Worm (Caenorhabditis elegans): ENCODE measurements around the gene C25E10.17.

Gene C25E10.17

DNA sequence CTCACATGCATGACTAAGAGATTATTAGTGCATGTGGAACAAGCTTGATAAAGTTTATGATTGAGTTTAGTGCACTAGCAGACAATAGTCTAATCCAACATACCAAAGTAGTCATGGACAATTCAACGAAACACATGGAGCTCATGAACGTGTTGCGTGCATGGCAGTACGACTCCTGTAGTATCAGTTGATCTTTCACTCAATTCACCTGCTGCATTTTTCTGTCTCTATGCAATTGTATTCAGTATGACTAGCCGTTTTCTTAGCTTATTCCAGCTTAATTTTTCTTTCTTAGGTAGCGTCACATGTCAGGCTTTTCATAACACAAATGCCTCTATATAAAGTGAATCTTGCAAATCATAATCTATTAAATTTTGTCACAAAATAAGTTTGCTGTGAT, 44.1 kb downstream of the C25E10.17 start, which contains the start of gene srx-1:
Gene srx-1, plus strand, starts transcription at position 382 of the 400 bp plus-strand sequence.
- TF ChIP-seq nhr-77 (tag; optimal IDR thresholded peaks at IDR 0.05): no peak
- no peak for TF ChIP-seq nhr-237 (tag; optimal IDR thresholded peaks at IDR 0.05)
- TF ChIP-seq aly-2 (tag; optimal IDR thresholded peaks at IDR 0.05): no peak
- TF ChIP-seq nhr-6 (tag; optimal IDR thresholded peaks at IDR 0.05): no peak
- TF ChIP-seq sem-4 (tag; optimal IDR thresholded peaks at IDR 0.05): no peak
- no peak for TF ChIP-seq ZK546.5 (tag; optimal IDR thresholded peaks at IDR 0.05)
- TF ChIP-seq nhr-25 (tag; optimal IDR thresholded peaks at IDR 0.05): no peak
- TF ChIP-seq lin-39 (tag; optimal IDR thresholded peaks at IDR 0.05): no peak
- no peak for TF ChIP-seq unc-55 (GFP tag; optimal IDR thresholded peaks at IDR 0.05)
- no peak for TF ChIP-seq zag-1 (tag; optimal IDR thresholded peaks at IDR 0.05)
- TF ChIP-seq dmd-4 (tag; optimal IDR thresholded peaks at IDR 0.05): no peak
- TF ChIP-seq Y55F3AM.14 (GFP tag; optimal IDR thresholded peaks at IDR 0.05): no peak
- TF ChIP-seq ceh-16 (tag; optimal IDR thresholded peaks at IDR 0.05): no peak
- no peak for TF ChIP-seq snpc-4 (tag; optimal IDR thresholded peaks at IDR 0.05)
- no peak for TF ChIP-seq crh-2 (tag; optimal IDR thresholded peaks at IDR 0.05)
- no peak for TF ChIP-seq egl-27 (tag; optimal IDR thresholded peaks at IDR 0.05)
- TF ChIP-seq skn-1 (tag; optimal IDR thresholded peaks at IDR 0.05): no peak

DNA sequence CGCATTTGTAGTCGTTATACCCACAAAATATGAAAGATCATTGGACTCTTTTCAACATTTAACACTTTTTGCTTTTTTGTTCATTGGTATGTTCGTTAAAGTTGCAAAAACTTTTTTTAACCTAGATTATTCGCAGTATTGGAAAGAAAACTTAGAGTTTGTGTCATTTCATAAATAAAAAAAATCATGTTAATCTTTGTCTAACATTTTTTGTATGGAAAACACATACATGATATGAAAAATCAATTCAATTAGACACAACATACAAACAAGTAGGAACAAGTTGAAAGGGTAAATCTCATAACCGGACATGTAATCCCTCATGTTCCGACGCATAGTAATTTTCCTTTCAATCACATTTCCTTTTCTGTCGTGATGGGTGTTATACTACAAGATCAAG, 46.2 kb downstream of the C25E10.17 start, which contains the start of gene F59E11.2:
Gene F59E11.2, plus strand, starts transcription at position 301 of the 400 bp plus-strand sequence.
- TF ChIP-seq fos-1 (tag; optimal IDR thresholded peaks at IDR 0.05) (no peak), mab-5 (tag; optimal IDR thresholded peaks at IDR 0.05) (no peak), elt-3 (tag; optimal IDR thresholded peaks at IDR 0.05) (no peak), nhr-129 (tag; optimal IDR thresholded peaks at IDR 0.05) (no peak), unc-39 (tag; optimal IDR thresholded peaks at IDR 0.05) (no peak), nhr-77 (tag; optimal IDR thresholded peaks at IDR 0.05) (no peak), unc-55 (GFP tag; optimal IDR thresholded peaks at IDR 0.05) (no peak), nhr-11 (tag; optimal IDR thresholded peaks at IDR 0.05) (no peak), sma-9 (GFP tag; optimal IDR thresholded peaks at IDR 0.05) (no peak), sma-9 (tag; optimal IDR thresholded peaks at IDR 0.05) (no peak)

All from whole organism, L2 larva.